Fruit fly (Drosophila melanogaster) whole organism, wandering third instar larva: Measurements from ENCODE around the gene CG4119.

Experiments
- Abd-B ChIP-seq: fragments of >200 bp; optimal IDR thresholded peaks from 2 replicates; lab custom pipeline; 2017; ENCODE audit warnings: missing biosample characterization, missing genetic modification characterization
- CG32264 ChIP-seq: fragments of 200-800 bp; sonication (Bioruptor generic); optimal IDR thresholded peaks from 2 replicates; lab custom pipeline; 2016; ENCODE audit warnings: missing biosample characterization, missing genetic modification characterization
- CG9705 ChIP-seq: fragments of 200-800 bp; sonication (Bioruptor generic); optimal IDR thresholded peaks from 2 replicates; lab custom pipeline; 2018; ENCODE audit warnings: missing biosample characterization, mild to moderate bottlenecking, missing genetic modification characterization
- CrebA ChIP-seq: fragments of 200-800 bp; sonication (Bioruptor generic); optimal IDR thresholded peaks from 2 replicates; lab custom pipeline; 2016; ENCODE audit warnings: missing biosample characterization, mild to moderate bottlenecking, missing genetic modification characterization, borderline replicate concordance
- Dif ChIP-seq: fragments of 200-275, 200-300 bp; sonication (Bioruptor generic); optimal IDR thresholded peaks from 2 replicates; lab custom pipeline; 2018; ENCODE audit warnings: missing biosample characterization, missing genetic modification characterization; ENCODE audit not compliant: partially characterized antibody
- GATAd ChIP-seq: sonication (Bioruptor generic); optimal IDR thresholded peaks from 2 replicates; lab custom pipeline; 2016; ENCODE audit warnings: missing biosample characterization, missing genetic modification characterization
- HLH106 ChIP-seq: fragments of 200-800 bp; optimal IDR thresholded peaks from 3 replicates; lab custom pipeline; 2019; ENCODE audit warnings: missing biosample characterization, mild to moderate bottlenecking, missing genetic modification characterization, moderate library complexity
- Hnf4 ChIP-seq: fragments of 200-800 bp; sonication (Bioruptor generic); optimal IDR thresholded peaks from 2 replicates; lab custom pipeline; 2016; ENCODE audit warnings: missing biosample characterization, mild to moderate bottlenecking, missing genetic modification characterization
- Hr78 ChIP-seq: fragments of >200 bp; optimal IDR thresholded peaks from 2 replicates; lab custom pipeline; 2017; ENCODE audit warnings: missing biosample characterization, missing genetic modification characterization
- Hr83 ChIP-seq: fragments of 200-300 bp; sonication (Bioruptor generic); optimal IDR thresholded peaks from 2 replicates; lab custom pipeline; 2016; ENCODE audit warnings: missing biosample characterization, mild to moderate bottlenecking, missing genetic modification characterization, moderate library complexity; ENCODE audit not compliant: poor library complexity, severe bottlenecking
- Jra ChIP-seq: sonication (Bioruptor generic); optimal IDR thresholded peaks from 2 replicates; lab custom pipeline; 2016; ENCODE audit warnings: missing biosample characterization, missing genetic modification characterization
- Mio ChIP-seq: sonication (Bioruptor generic); optimal IDR thresholded peaks from 2 replicates; lab custom pipeline; 2016; ENCODE audit warnings: missing biosample characterization, missing genetic modification characterization
- Myc ChIP-seq: fragments of >200 bp; optimal IDR thresholded peaks from 2 replicates; lab custom pipeline; 2017
- N ChIP-seq: fragments of >200 bp; optimal IDR thresholded peaks from 2 replicates; lab custom pipeline; 2018; ENCODE audit warnings: missing biosample characterization, missing external identifiers, missing genetic modification characterization
- OdsH ChIP-seq: fragments of 200-800 bp; sonication (Bioruptor generic); optimal IDR thresholded peaks from 2 replicates; lab custom pipeline; 2016; ENCODE audit warnings: missing biosample characterization, mild to moderate bottlenecking, missing genetic modification characterization
- Rel ChIP-seq, 2 experiments: fragments of 200-800 bp; sonication (Bioruptor generic) in 1 of 2; optimal IDR thresholded peaks; 2 replicates in 1 of 2; 3 replicates in 1 of 2; lab custom pipeline; 2016 to 2019; ENCODE audit warnings: mild to moderate bottlenecking in 2 of 2, missing biosample characterization in 2 of 2, missing genetic modification characterization in 2 of 2, moderate library complexity in 1 of 2
- Sp1 ChIP-seq: fragments of 200-800 bp; sonication (Bioruptor generic); optimal IDR thresholded peaks from 3 replicates; lab custom pipeline; 2019; ENCODE audit warnings: missing biosample characterization, mild to moderate bottlenecking, missing genetic modification characterization, moderate library complexity
- Vsx2 ChIP-seq: fragments of 200-300, 225-300 bp; sonication (Bioruptor generic); optimal IDR thresholded peaks from 2 replicates; lab custom pipeline; 2018; ENCODE audit warnings: missing biosample characterization, missing genetic modification characterization; ENCODE audit not compliant: partially characterized antibody
- br ChIP-seq: fragments of 200-800 bp; sonication (Bioruptor generic); optimal IDR thresholded peaks from 2 replicates; lab custom pipeline; 2016; ENCODE audit warnings: missing biosample characterization, missing genetic modification characterization
- brk ChIP-seq: fragments of 200-800 bp; sonication (Bioruptor generic); optimal IDR thresholded peaks from 2 replicates; lab custom pipeline; 2016; ENCODE audit warnings: missing biosample characterization, mild to moderate bottlenecking, missing genetic modification characterization
- dl ChIP-seq, 2 experiments: fragments of 175-275, 200-275 bp in 1 of 2; fragments of 200-275 bp in 1 of 2; sonication (Bioruptor generic); optimal IDR thresholded peaks; lab custom pipeline; 2018; ENCODE audit warnings: mild to moderate bottlenecking in 2 of 2, missing biosample characterization in 2 of 2, missing genetic modification characterization in 2 of 2, moderate library complexity in 2 of 2; ENCODE audit not compliant: partially characterized antibody in 2 of 2, insufficient read depth in 1 of 2
- dmrt93B ChIP-seq: fragments of 200-800 bp; sonication (Bioruptor generic); optimal IDR thresholded peaks from 2 replicates; lab custom pipeline; 2018; ENCODE audit warnings: missing biosample characterization, mild to moderate bottlenecking, missing genetic modification characterization
- dsf ChIP-seq: sonication (Bioruptor generic); optimal IDR thresholded peaks from 2 replicates; lab custom pipeline; 2016; ENCODE audit warnings: missing biosample characterization, missing genetic modification characterization, borderline replicate concordance
- ey ChIP-seq: fragments of 200-800 bp; sonication (Bioruptor generic); optimal IDR thresholded peaks from 2 replicates; lab custom pipeline; 2016; ENCODE audit warnings: missing biosample characterization, missing genetic modification characterization
- fru ChIP-seq: fragments of 200-800 bp; sonication (Bioruptor generic); optimal IDR thresholded peaks from 3 replicates; lab custom pipeline; 2016; ENCODE audit warnings: missing biosample characterization, mild to moderate bottlenecking, missing genetic modification characterization
- h ChIP-seq: fragments of 200-800 bp; sonication (Bioruptor generic); optimal IDR thresholded peaks from 3 replicates; lab custom pipeline; 2016; ENCODE audit warnings: missing biosample characterization, mild to moderate bottlenecking, missing genetic modification characterization
- jim ChIP-seq: fragments of 175-275, 200-325 bp; sonication (Bioruptor generic); optimal IDR thresholded peaks from 2 replicates; lab custom pipeline; 2016; ENCODE audit warnings: missing biosample characterization, mild to moderate bottlenecking, missing genetic modification characterization
- lola ChIP-seq: fragments of >200 bp; optimal IDR thresholded peaks from 2 replicates; lab custom pipeline; 2017; ENCODE audit warnings: missing biosample characterization, missing genetic modification characterization
- pan ChIP-seq: fragments of >200 bp; optimal IDR thresholded peaks from 2 replicates; lab custom pipeline; 2017
- psq ChIP-seq: fragments of 200-800 bp; sonication (Bioruptor generic); optimal IDR thresholded peaks from 3 replicates; lab custom pipeline; 2017; ENCODE audit warnings: missing biosample characterization, mild to moderate bottlenecking, missing genetic modification characterization, moderate library complexity
- rgr ChIP-seq: fragments of 200-800 bp; sonication (Bioruptor generic); optimal IDR thresholded peaks from 3 replicates; lab custom pipeline; 2016; ENCODE audit warnings: missing biosample characterization, mild to moderate bottlenecking, missing genetic modification characterization
- sage ChIP-seq: fragments of 200-800 bp; sonication (Bioruptor generic); optimal IDR thresholded peaks from 2 replicates; lab custom pipeline; 2016; ENCODE audit warnings: missing biosample characterization, mild to moderate bottlenecking, missing genetic modification characterization
- sv ChIP-seq: fragments of 200-800 bp; sonication (Bioruptor generic); optimal IDR thresholded peaks from 3 replicates; lab custom pipeline; 2016; ENCODE audit warnings: missing biosample characterization, missing genetic modification characterization
- tai ChIP-seq: sonication (Bioruptor generic); optimal IDR thresholded peaks from 2 replicates; lab custom pipeline; 2016; ENCODE audit warnings: missing biosample characterization, missing genetic modification characterization
- usp ChIP-seq: fragments of >200 bp; optimal IDR thresholded peaks from 2 replicates; lab custom pipeline; 2017; ENCODE audit warnings: missing biosample characterization, missing genetic modification characterization
- woc ChIP-seq: sonication (Bioruptor generic); optimal IDR thresholded peaks from 2 replicates; lab custom pipeline; 2016; ENCODE audit warnings: missing biosample characterization, mild to moderate bottlenecking, missing genetic modification characterization

Gene CG4119

dm6 chrX:5621893-5622803 is 43.7 kb upstream of the CG4119 start, which contains the start of the genes Mlc-c and Pop1:
Mlc-c (minus strand) TSS chrX:5622539.
Pop1 (plus strand) TSS chrX:5622648.
- TF ChIP-seq Hr83 (GFP tag; lab: Kevin White, UChicago) (peak; percentile 7), Rel (GFP tag; optimal IDR thresholded peaks at IDR 0.05; lab: Kevin White, UChicago) (no peak), Rel (tag; optimal IDR thresholded peaks at IDR 0.05; lab: Kevin White, UChicago) (peak; percentile 58), rgr (no peak), Dif (GFP tag; lab: Kevin White, UChicago) (no peak), Jra (GFP tag; lab: Kevin White, UChicago) (peak; percentile 73), sv (GFP tag; lab: Kevin White, UChicago) (no peak), fru (GFP tag; lab: Kevin White, UChicago) (no peak), pan (lab: Kevin White, UChicago) (no peak), dsf (no peak), Myc (lab: Kevin White, UChicago) (peak; percentile 29), psq (GFP tag; lab: Kevin White, UChicago) (peak; percentile 20)
- TF ChIP-seq, all 38 proteins: peak for 5

DNA sequence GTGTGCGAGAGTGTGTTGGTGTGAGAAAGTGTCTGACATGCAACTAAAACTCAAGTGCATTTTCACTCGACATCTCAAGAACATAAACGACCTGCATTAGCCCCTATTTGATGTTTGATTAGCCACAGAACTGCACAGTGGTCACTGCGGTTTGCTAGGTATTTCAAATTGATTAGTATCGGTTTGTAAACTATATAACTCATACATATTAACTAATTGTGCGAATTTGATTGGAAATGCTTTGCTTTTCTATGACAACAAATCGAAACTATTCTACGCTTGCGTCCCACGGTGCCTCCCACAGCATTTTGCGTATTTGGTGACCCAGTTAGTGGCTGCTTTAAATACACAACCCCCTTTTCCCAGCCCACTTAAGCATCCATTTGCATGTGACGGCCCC is 31.1 kb upstream of the CG4119 start:
- no peak for TF ChIP-seq jim
- no peak for TF ChIP-seq brk (GFP tag; lab: Kevin White, UChicago)

dm6 chrX:5636529-5637099 is 29.2 kb upstream of the CG4119 start:
- TF ChIP-seq Hr83 (GFP tag; lab: Kevin White, UChicago) (no peak), Dif (GFP tag; lab: Kevin White, UChicago) (no peak), sv (GFP tag; lab: Kevin White, UChicago) (no peak)

DNA sequence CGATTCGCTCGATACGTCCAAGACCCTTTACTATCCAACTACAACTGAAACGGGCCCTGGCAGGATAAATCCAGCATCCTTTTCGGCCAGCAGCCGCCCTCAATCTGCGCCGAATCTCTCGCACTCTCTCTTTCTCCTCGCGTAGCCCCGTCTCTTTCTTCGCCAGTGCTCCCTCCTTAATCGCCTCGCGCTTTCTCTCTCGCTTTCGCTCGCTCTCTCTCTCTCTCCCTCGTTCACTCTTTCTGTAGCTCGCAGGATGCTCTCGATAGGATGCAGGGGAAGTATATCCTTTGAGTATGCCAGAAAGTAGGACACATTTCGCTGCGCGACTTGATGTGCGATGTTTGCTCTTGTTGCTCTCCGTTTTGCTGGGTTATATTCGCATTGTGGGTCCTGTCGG is 28.3 kb upstream of the CG4119 start:
- TF ChIP-seq Dif (GFP tag; lab: Kevin White, UChicago) (peak; percentile 16), lola (GFP tag; lab: Kevin White, UChicago) (no peak)

dm6 chrX:5638588-5638987 is 27.3 kb upstream of the CG4119 start:
- TF ChIP-seq dsf (no peak), tai (GFP tag; lab: Kevin White, UChicago) (no peak), dl (GFP tag; optimal IDR thresholded peaks at IDR 0.05; lab: Kevin White, UChicago; ENCODE audit: insufficient read depth in 1 of 2, partially characterized antibody in 2 of 2) (no peak), fru (GFP tag; lab: Kevin White, UChicago) (no peak), woc (GFP tag; lab: Kevin White, UChicago) (peak; percentile 22), N (GFP tag; lab: Kevin White, UChicago) (no peak), sv (GFP tag; lab: Kevin White, UChicago) (no peak), jim (no peak), Rel (GFP tag; optimal IDR thresholded peaks at IDR 0.05; lab: Kevin White, UChicago) (no peak), Rel (tag; optimal IDR thresholded peaks at IDR 0.05; lab: Kevin White, UChicago) (no peak), Sp1 (GFP tag; lab: Kevin White, UChicago) (peak; percentile 2), psq (GFP tag; lab: Kevin White, UChicago) (no peak), Abd-B (no peak), Hr83 (GFP tag; lab: Kevin White, UChicago) (no peak), Hnf4 (no peak), Myc (lab: Kevin White, UChicago) (no peak), lola (GFP tag; lab: Kevin White, UChicago) (no peak), GATAd (GFP tag; lab: Kevin White, UChicago) (no peak), CG9705 (GFP tag; lab: Kevin White, UChicago) (no peak), Dif (GFP tag; lab: Kevin White, UChicago) (no peak), Vsx2 (GFP tag; lab: Kevin White, UChicago) (no peak), h (GFP tag; lab: Kevin White, UChicago) (peak; percentile 45), pan (lab: Kevin White, UChicago) (no peak), ey (GFP tag; lab: Kevin White, UChicago) (peak; percentile 30), Hr78 (GFP tag; lab: Kevin White, UChicago) (no peak), Mio (no peak), Jra (GFP tag; lab: Kevin White, UChicago) (no peak), OdsH (no peak), CG32264 (GFP tag; lab: Kevin White, UChicago) (no peak), br (GFP tag; lab: Kevin White, UChicago) (peak; percentile 1), sage (GFP tag; lab: Kevin White, UChicago) (no peak), usp (GFP tag; lab: Kevin White, UChicago) (no peak), brk (GFP tag; lab: Kevin White, UChicago) (no peak), HLH106 (tag; lab: Kevin White, UChicago) (peak; percentile 58), CrebA (GFP tag; lab: Kevin White, UChicago) (no peak), rgr (peak; percentile 54), dmrt93B (no peak)
